Fruit fly (Drosophila melanogaster) whole organism, wandering third instar larva: ENCODE results near the gene CG6026.

Source experiments
- Abd-B ChIP-seq: fragments of >200 bp; optimal IDR thresholded peaks from 2 replicates; lab custom pipeline; 2017; ENCODE audit warnings: missing biosample characterization, missing genetic modification characterization
- CG32264 ChIP-seq: fragments of 200-800 bp; sonication (Bioruptor generic); optimal IDR thresholded peaks from 2 replicates; lab custom pipeline; 2016; ENCODE audit warnings: missing biosample characterization, missing genetic modification characterization
- CG9705 ChIP-seq: fragments of 200-800 bp; sonication (Bioruptor generic); optimal IDR thresholded peaks from 2 replicates; lab custom pipeline; 2018; ENCODE audit warnings: missing biosample characterization, mild to moderate bottlenecking, missing genetic modification characterization
- CrebA ChIP-seq: fragments of 200-800 bp; sonication (Bioruptor generic); optimal IDR thresholded peaks from 2 replicates; lab custom pipeline; 2016; ENCODE audit warnings: missing biosample characterization, mild to moderate bottlenecking, missing genetic modification characterization, borderline replicate concordance
- Dfd ChIP-seq: fragments of >200 bp; optimal IDR thresholded peaks from 2 replicates; lab custom pipeline; 2017; ENCODE audit warnings: missing biosample characterization, missing genetic modification characterization
- Dif ChIP-seq: fragments of 200-275, 200-300 bp; sonication (Bioruptor generic); optimal IDR thresholded peaks from 2 replicates; lab custom pipeline; 2018; ENCODE audit warnings: missing biosample characterization, missing genetic modification characterization; ENCODE audit not compliant: partially characterized antibody
- GATAd ChIP-seq: sonication (Bioruptor generic); optimal IDR thresholded peaks from 2 replicates; lab custom pipeline; 2016; ENCODE audit warnings: missing biosample characterization, missing genetic modification characterization
- HLH106 ChIP-seq: fragments of 200-800 bp; optimal IDR thresholded peaks from 3 replicates; lab custom pipeline; 2019; ENCODE audit warnings: missing biosample characterization, mild to moderate bottlenecking, missing genetic modification characterization, moderate library complexity
- Hnf4 ChIP-seq: fragments of 200-800 bp; sonication (Bioruptor generic); optimal IDR thresholded peaks from 2 replicates; lab custom pipeline; 2016; ENCODE audit warnings: missing biosample characterization, mild to moderate bottlenecking, missing genetic modification characterization
- Hr78 ChIP-seq: fragments of >200 bp; optimal IDR thresholded peaks from 2 replicates; lab custom pipeline; 2017; ENCODE audit warnings: missing biosample characterization, missing genetic modification characterization
- Hr83 ChIP-seq: fragments of 200-300 bp; sonication (Bioruptor generic); optimal IDR thresholded peaks from 2 replicates; lab custom pipeline; 2016; ENCODE audit warnings: missing biosample characterization, mild to moderate bottlenecking, missing genetic modification characterization, moderate library complexity; ENCODE audit not compliant: poor library complexity, severe bottlenecking
- Jra ChIP-seq: sonication (Bioruptor generic); optimal IDR thresholded peaks from 2 replicates; lab custom pipeline; 2016; ENCODE audit warnings: missing biosample characterization, missing genetic modification characterization
- Mio ChIP-seq: sonication (Bioruptor generic); optimal IDR thresholded peaks from 2 replicates; lab custom pipeline; 2016; ENCODE audit warnings: missing biosample characterization, missing genetic modification characterization
- Myc ChIP-seq: fragments of >200 bp; optimal IDR thresholded peaks from 2 replicates; lab custom pipeline; 2017
- N ChIP-seq: fragments of >200 bp; optimal IDR thresholded peaks from 2 replicates; lab custom pipeline; 2018; ENCODE audit warnings: missing biosample characterization, missing external identifiers, missing genetic modification characterization
- OdsH ChIP-seq: fragments of 200-800 bp; sonication (Bioruptor generic); optimal IDR thresholded peaks from 2 replicates; lab custom pipeline; 2016; ENCODE audit warnings: missing biosample characterization, mild to moderate bottlenecking, missing genetic modification characterization
- Rel ChIP-seq, 2 experiments: fragments of 200-800 bp; sonication (Bioruptor generic) in 1 of 2; optimal IDR thresholded peaks; 2 replicates in 1 of 2; 3 replicates in 1 of 2; lab custom pipeline; 2016 to 2019; ENCODE audit warnings: mild to moderate bottlenecking in 2 of 2, missing biosample characterization in 2 of 2, missing genetic modification characterization in 2 of 2, moderate library complexity in 1 of 2
- Sp1 ChIP-seq: fragments of 200-800 bp; sonication (Bioruptor generic); optimal IDR thresholded peaks from 3 replicates; lab custom pipeline; 2019; ENCODE audit warnings: missing biosample characterization, mild to moderate bottlenecking, missing genetic modification characterization, moderate library complexity
- Vsx2 ChIP-seq: fragments of 200-300, 225-300 bp; sonication (Bioruptor generic); optimal IDR thresholded peaks from 2 replicates; lab custom pipeline; 2018; ENCODE audit warnings: missing biosample characterization, missing genetic modification characterization; ENCODE audit not compliant: partially characterized antibody
- br ChIP-seq: fragments of 200-800 bp; sonication (Bioruptor generic); optimal IDR thresholded peaks from 2 replicates; lab custom pipeline; 2016; ENCODE audit warnings: missing biosample characterization, missing genetic modification characterization
- brk ChIP-seq: fragments of 200-800 bp; sonication (Bioruptor generic); optimal IDR thresholded peaks from 2 replicates; lab custom pipeline; 2016; ENCODE audit warnings: missing biosample characterization, mild to moderate bottlenecking, missing genetic modification characterization
- dl ChIP-seq, 2 experiments: fragments of 175-275, 200-275 bp in 1 of 2; fragments of 200-275 bp in 1 of 2; sonication (Bioruptor generic); optimal IDR thresholded peaks; lab custom pipeline; 2018; ENCODE audit warnings: mild to moderate bottlenecking in 2 of 2, missing biosample characterization in 2 of 2, missing genetic modification characterization in 2 of 2, moderate library complexity in 2 of 2; ENCODE audit not compliant: partially characterized antibody in 2 of 2, insufficient read depth in 1 of 2
- dmrt93B ChIP-seq: fragments of 200-800 bp; sonication (Bioruptor generic); optimal IDR thresholded peaks from 2 replicates; lab custom pipeline; 2018; ENCODE audit warnings: missing biosample characterization, mild to moderate bottlenecking, missing genetic modification characterization
- dsf ChIP-seq: sonication (Bioruptor generic); optimal IDR thresholded peaks from 2 replicates; lab custom pipeline; 2016; ENCODE audit warnings: missing biosample characterization, missing genetic modification characterization, borderline replicate concordance
- ey ChIP-seq: fragments of 200-800 bp; sonication (Bioruptor generic); optimal IDR thresholded peaks from 2 replicates; lab custom pipeline; 2016; ENCODE audit warnings: missing biosample characterization, missing genetic modification characterization
- foxo ChIP-seq, 2 experiments: fragments of 200-800 bp; sonication (Bioruptor generic); optimal IDR thresholded peaks; 2 replicates in 1 of 2; 3 replicates in 1 of 2; lab custom pipeline; 2016 to 2017; ENCODE audit warnings: missing biosample characterization in 2 of 2, missing genetic modification characterization in 2 of 2
- fru ChIP-seq: fragments of 200-800 bp; sonication (Bioruptor generic); optimal IDR thresholded peaks from 3 replicates; lab custom pipeline; 2016; ENCODE audit warnings: missing biosample characterization, mild to moderate bottlenecking, missing genetic modification characterization
- h ChIP-seq: fragments of 200-800 bp; sonication (Bioruptor generic); optimal IDR thresholded peaks from 3 replicates; lab custom pipeline; 2016; ENCODE audit warnings: missing biosample characterization, mild to moderate bottlenecking, missing genetic modification characterization
- jim ChIP-seq: fragments of 175-275, 200-325 bp; sonication (Bioruptor generic); optimal IDR thresholded peaks from 2 replicates; lab custom pipeline; 2016; ENCODE audit warnings: missing biosample characterization, mild to moderate bottlenecking, missing genetic modification characterization
- lola ChIP-seq: fragments of >200 bp; optimal IDR thresholded peaks from 2 replicates; lab custom pipeline; 2017; ENCODE audit warnings: missing biosample characterization, missing genetic modification characterization
- pan ChIP-seq: fragments of >200 bp; optimal IDR thresholded peaks from 2 replicates; lab custom pipeline; 2017
- psq ChIP-seq: fragments of 200-800 bp; sonication (Bioruptor generic); optimal IDR thresholded peaks from 3 replicates; lab custom pipeline; 2017; ENCODE audit warnings: missing biosample characterization, mild to moderate bottlenecking, missing genetic modification characterization, moderate library complexity
- rgr ChIP-seq: fragments of 200-800 bp; sonication (Bioruptor generic); optimal IDR thresholded peaks from 3 replicates; lab custom pipeline; 2016; ENCODE audit warnings: missing biosample characterization, mild to moderate bottlenecking, missing genetic modification characterization
- sage ChIP-seq: fragments of 200-800 bp; sonication (Bioruptor generic); optimal IDR thresholded peaks from 2 replicates; lab custom pipeline; 2016; ENCODE audit warnings: missing biosample characterization, mild to moderate bottlenecking, missing genetic modification characterization
- sv ChIP-seq: fragments of 200-800 bp; sonication (Bioruptor generic); optimal IDR thresholded peaks from 3 replicates; lab custom pipeline; 2016; ENCODE audit warnings: missing biosample characterization, missing genetic modification characterization
- tai ChIP-seq: sonication (Bioruptor generic); optimal IDR thresholded peaks from 2 replicates; lab custom pipeline; 2016; ENCODE audit warnings: missing biosample characterization, missing genetic modification characterization
- usp ChIP-seq: fragments of >200 bp; optimal IDR thresholded peaks from 2 replicates; lab custom pipeline; 2017; ENCODE audit warnings: missing biosample characterization, missing genetic modification characterization
- woc ChIP-seq: sonication (Bioruptor generic); optimal IDR thresholded peaks from 2 replicates; lab custom pipeline; 2016; ENCODE audit warnings: missing biosample characterization, mild to moderate bottlenecking, missing genetic modification characterization

Gene CG6026

dm6 chr3R:19092367-19093126, 59.2 kb downstream of the CG6026 start:
- TF ChIP-seq Vsx2 (GFP tag; lab: Kevin White, UChicago) (no peak), dsf (GFP tag; lab: Kevin White, UChicago) (no peak), CG32264 (GFP tag; lab: Kevin White, UChicago) (no peak), Rel (GFP tag; optimal IDR thresholded peaks at IDR 0.05; lab: Kevin White, UChicago) (no peak), Rel (tag; optimal IDR thresholded peaks at IDR 0.05; lab: Kevin White, UChicago) (no peak), usp (GFP tag; lab: Kevin White, UChicago) (no peak), Myc (lab: Kevin White, UChicago) (no peak), CG9705 (GFP tag; lab: Kevin White, UChicago) (no peak), N (GFP tag; lab: Kevin White, UChicago) (no peak), Sp1 (no peak), psq (GFP tag; lab: Kevin White, UChicago) (no peak), dl (GFP tag; optimal IDR thresholded peaks at IDR 0.05; lab: Kevin White, UChicago; ENCODE audit: insufficient read depth in 1 of 2, partially characterized antibody in 2 of 2) (no peak), dmrt93B (GFP tag; lab: Kevin White, UChicago) (no peak)

dm6 chr3R:19093127-19093812, 59.9 kb downstream of the CG6026 start:
- TF ChIP-seq Mio (GFP tag; lab: Kevin White, UChicago) = no peak
- TF ChIP-seq CG9705 (GFP tag; lab: Kevin White, UChicago) = no peak
- TF ChIP-seq rgr = peak; percentile 25
- no peak for TF ChIP-seq Hr83 (GFP tag; lab: Kevin White, UChicago)
- TF ChIP-seq woc (GFP tag; lab: Kevin White, UChicago) = no peak
- no peak for TF ChIP-seq OdsH (GFP tag; lab: Kevin White, UChicago)
- TF ChIP-seq jim (GFP tag; lab: Kevin White, UChicago) = no peak
- TF ChIP-seq CrebA = no peak
- TF ChIP-seq lola (GFP tag; lab: Kevin White, UChicago) = no peak
- TF ChIP-seq sage (GFP tag; lab: Kevin White, UChicago) = no peak
- TF ChIP-seq dmrt93B (GFP tag; lab: Kevin White, UChicago) = no peak
- peak; percentile 16 for TF ChIP-seq br
- TF ChIP-seq brk (GFP tag; lab: Kevin White, UChicago) = no peak
- TF ChIP-seq h = peak; percentile 8
- TF ChIP-seq Rel (GFP tag; optimal IDR thresholded peaks at IDR 0.05; lab: Kevin White, UChicago) = no peak
- no peak for TF ChIP-seq Rel (tag; optimal IDR thresholded peaks at IDR 0.05; lab: Kevin White, UChicago)
- no peak for TF ChIP-seq dsf (GFP tag; lab: Kevin White, UChicago)
- TF ChIP-seq GATAd (GFP tag; lab: Kevin White, UChicago) = no peak
- no peak for TF ChIP-seq dl (GFP tag; optimal IDR thresholded peaks at IDR 0.05; lab: Kevin White, UChicago; ENCODE audit: insufficient read depth in 1 of 2, partially characterized antibody in 2 of 2)
- TF ChIP-seq Jra (GFP tag; lab: Kevin White, UChicago) = no peak
- no peak for TF ChIP-seq Dfd (GFP tag; lab: Kevin White, UChicago)
- TF ChIP-seq Hr78 = no peak
- TF ChIP-seq Vsx2 (GFP tag; lab: Kevin White, UChicago) = no peak
- no peak for TF ChIP-seq CG32264 (GFP tag; lab: Kevin White, UChicago)
- no peak for TF ChIP-seq Myc (lab: Kevin White, UChicago)
- no peak for TF ChIP-seq Sp1
- no peak for TF ChIP-seq Abd-B
- TF ChIP-seq pan = no peak
- peak; percentile 3 for TF ChIP-seq Hnf4 (GFP tag; lab: Kevin White, UChicago)
- TF ChIP-seq usp (GFP tag; lab: Kevin White, UChicago) = no peak
- TF ChIP-seq foxo (GFP tag; optimal IDR thresholded peaks at IDR 0.05; lab: Kevin White, UChicago) = peak in 1 of 2 experiments; percentile 41
- no peak for TF ChIP-seq HLH106 (tag; lab: Kevin White, UChicago)
- TF ChIP-seq sv = no peak
- TF ChIP-seq tai (GFP tag; lab: Kevin White, UChicago) = peak; percentile 37
- TF ChIP-seq Dif (GFP tag; lab: Kevin White, UChicago) = no peak
- no peak for TF ChIP-seq N (GFP tag; lab: Kevin White, UChicago)
- TF ChIP-seq fru (GFP tag; lab: Kevin White, UChicago) = peak; percentile 29
- TF ChIP-seq ey = peak; percentile 26
- peak; percentile 13 for TF ChIP-seq psq (GFP tag; lab: Kevin White, UChicago)
